Fruit fly (Drosophila melanogaster): ENCODE data around the gene CG3552.

Gene CG3552

dm6 chr3L:9465652-9466244 is 9.6 kb downstream of the CG3552 start (continued):
- TF ChIP-seq pfk (GFP tag; optimal IDR thresholded peaks at IDR 0.05) (no peak), Mad (GFP tag; optimal IDR thresholded peaks at IDR 0.05) (no peak), Fer1 (GFP tag; optimal IDR thresholded peaks at IDR 0.05) (peak; percentile 28), CG12219 (GFP tag; optimal IDR thresholded peaks at IDR 0.05) (no peak), chinmo (GFP tag; IDR thresholded peaks at IDR 0.05; ENCODE audit: partially characterized antibody) (0 out of 4 replicates have a peak, but pooled peaks have one; percentile 40), fd64A (GFP tag; optimal IDR thresholded peaks at IDR 0.05) (no peak), Awh (GFP tag; IDR thresholded peaks at IDR 0.05) (no peak), peb (GFP tag; IDR thresholded peaks at IDR 0.05) (no peak), croc (GFP tag; conservative IDR thresholded peaks at IDR 0.05) (no peak), ERR (GFP tag; optimal IDR thresholded peaks at IDR 0.05) (no peak), CG11398 (GFP tag; optimal IDR thresholded peaks at IDR 0.05) (no peak), CG32772 (GFP tag; IDR thresholded peaks at IDR 0.05) (no peak), CG6654 (GFP tag; optimal IDR thresholded peaks at IDR 0.05) (no peak), Ada2b (GFP tag; IDR thresholded peaks at IDR 0.05) (no peak), Hr39 (optimal IDR thresholded peaks at IDR 0.05) (no peak), CG18011 (GFP tag; optimal IDR thresholded peaks at IDR 0.05) (no peak), jumu (GFP tag; optimal IDR thresholded peaks at IDR 0.05) (no peak), hbn (GFP tag; IDR thresholded peaks at IDR 0.05; ENCODE audit: partially characterized antibody) (peak; percentile 23; the same call in 1 of the 2 replicates), seq (GFP tag; IDR thresholded peaks at IDR 0.05) (no peak), CG17912 (GFP tag; optimal IDR thresholded peaks at IDR 0.05) (no peak), z (GFP tag; IDR thresholded peaks at IDR 0.05) (0 out of 3 replicates have a peak, but pooled peaks have one; percentile 16), CG4424 (GFP tag; optimal IDR thresholded peaks at IDR 0.05) (no peak), CG10431 (GFP tag; optimal IDR thresholded peaks at IDR 0.05) (no peak), Med (GFP tag) (peak; percentile 86), maf-S (GFP tag; optimal IDR thresholded peaks at IDR 0.05) (no peak), p53 (GFP tag; optimal IDR thresholded peaks at IDR 0.05) (no peak), CG11695 (GFP tag; IDR thresholded peaks at IDR 0.05) (no peak), CG6175 (GFP tag; IDR thresholded peaks at IDR 0.05) (no peak), phol (tag; optimal IDR thresholded peaks at IDR 0.05) (peak; percentile 5), gce (GFP tag; IDR thresholded peaks at IDR 0.05) (no peak), Hand (GFP tag; optimal IDR thresholded peaks at IDR 0.05) (no peak), Hey (tag; optimal IDR thresholded peaks at IDR 0.05) (peak; percentile 30), E2f1 (GFP tag; IDR thresholded peaks at IDR 0.05) (no peak), MBD-R2 (GFP tag; IDR thresholded peaks at IDR 0.05) (no peak; the same call in 1 of the 2 replicates), CG15073 (GFP tag; optimal IDR thresholded peaks at IDR 0.05) (no peak), CG10267 (tag; optimal IDR thresholded peaks at IDR 0.05) (peak; percentile 24), CG15696 (tag; optimal IDR thresholded peaks at IDR 0.05) (no peak), CG2875 (GFP tag; optimal IDR thresholded peaks at IDR 0.05) (no peak), yki (optimal IDR thresholded peaks at IDR 0.05) (peak; percentile 49), MESR4 (GFP tag; optimal IDR thresholded peaks at IDR 0.05) (no peak), CG13894 (tag; optimal IDR thresholded peaks at IDR 0.05) (peak; percentile 49), pzg (GFP tag; optimal IDR thresholded peaks at IDR 0.05) (no peak), sna (GFP tag; IDR thresholded peaks at IDR 0.05; ENCODE audit: partially characterized antibody) (no peak), luna (GFP tag; optimal IDR thresholded peaks at IDR 0.05) (no peak), Hmx (GFP tag; optimal IDR thresholded peaks at IDR 0.05) (no peak), CG13424 (tag; optimal IDR thresholded peaks at IDR 0.05) (no peak), ttk (GFP tag; IDR thresholded peaks at IDR 0.05) (0 out of 2 replicates have a peak, but pooled peaks have one; percentile 52), CG11247 (GFP tag; IDR thresholded peaks at IDR 0.05) (no peak), CG3065 (GFP tag; optimal IDR thresholded peaks at IDR 0.05) (no peak), HLH4C (GFP tag; IDR thresholded peaks at IDR 0.05; ENCODE audit: partially characterized antibody) (no peak), CG9876 (GFP tag; optimal IDR thresholded peaks at IDR 0.05) (no peak)

All from whole organism, embryonic.